Fruit fly (Drosophila melanogaster) Kc167 (cell line): ENCODE data around the gene Or67c.

Experiments
- Sin3A ChIP-seq: fragments of >200 bp; optimal IDR thresholded peaks from 2 replicates; lab custom pipeline; 2018; ENCODE audit warnings: missing external identifiers
- h ChIP-seq: fragments of >200 bp; optimal IDR thresholded peaks from 3 replicates; lab custom pipeline; 2018; ENCODE audit warnings: missing external identifiers
- psq ChIP-seq: fragments of >200 bp; optimal IDR thresholded peaks from 2 replicates; lab custom pipeline; 2017; ENCODE audit warnings: missing external identifiers
- ttk ChIP-seq: sonication (Bioruptor generic); optimal IDR thresholded peaks from 2 replicates; lab custom pipeline; 2017; ENCODE audit warnings: missing external identifiers

- no peak for TF ChIP-seq psq
- no peak for TF ChIP-seq Sin3A (lab: Kevin White, UChicago)
- no peak for TF ChIP-seq ttk (lab: Kevin White, UChicago)
- TF ChIP-seq h, result no peak
Measured at dm6 chr3L:10272904-10273303, 28.4 kb upstream of the Or67c start, which contains the start of gene Or67d.
